Worm (Caenorhabditis elegans): ENCODE measurements around the gene C32D5.12.

DNA sequence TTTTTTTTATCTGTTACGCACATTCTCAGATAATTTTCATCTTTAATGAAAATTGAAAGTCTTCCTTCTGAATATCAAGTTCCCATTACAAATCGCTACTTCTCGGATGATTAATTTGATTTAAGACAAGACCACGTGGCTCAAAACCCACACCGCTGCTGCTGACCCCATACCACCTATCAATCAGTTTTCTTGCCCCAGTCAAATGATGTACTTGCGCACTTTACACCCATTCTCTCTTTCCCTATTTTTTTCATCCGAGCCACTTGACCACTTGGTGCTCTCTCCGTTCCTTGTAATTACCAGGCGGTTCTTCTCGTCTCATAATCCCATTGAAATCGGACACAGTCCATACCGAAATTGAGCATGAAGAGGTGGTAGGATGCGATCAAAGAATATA lies 35.2 kb upstream of the C32D5.12 start:
- TF ChIP-seq pha-4 (tag; optimal IDR thresholded peaks at IDR 0.05) (no peak), madf-3 (GFP tag; IDR thresholded peaks at IDR 0.05) (no peak), fkh-3 (tag; optimal IDR thresholded peaks at IDR 0.05) (no peak), unc-62 (GFP tag; optimal IDR thresholded peaks at IDR 0.05) (no peak), mel-28 (tag; optimal IDR thresholded peaks at IDR 0.05; ENCODE audit: borderline replicate concordance) (no peak), nhr-120 (GFP tag; IDR thresholded peaks at IDR 0.05) (no peak), chd-7 (tag; optimal IDR thresholded peaks at IDR 0.05) (no peak), lsl-1 (GFP tag; optimal IDR thresholded peaks at IDR 0.05) (no peak), snpc-4 (GFP tag; optimal IDR thresholded peaks at IDR 0.05) (no peak), snpc-4 (tag; optimal IDR thresholded peaks at IDR 0.05) (no peak)

Measured in whole organism, young adult.